Fruit fly (Drosophila melanogaster) whole organism, embryonic: ENCODE results near the gene CG5399.

Experiments used
- Asciz ChIP-seq: fragments of 200-800 bp; sonication (Bioruptor generic); optimal IDR thresholded peaks from 2 replicates; lab custom pipeline; 2017; ENCODE audit warnings: missing biosample characterization, mild to moderate bottlenecking, missing genetic modification characterization, missing genetic modification reagents
- CG10267 ChIP-seq: fragments of 200-800 bp; sonication (Bioruptor generic); optimal IDR thresholded peaks from 2 replicates; lab custom pipeline; 2018; ENCODE audit warnings: missing biosample characterization, mild to moderate bottlenecking, missing genetic modification characterization, moderate library complexity
- CG11504 ChIP-seq: fragments of 200-800 bp; sonication (Bioruptor generic); optimal IDR thresholded peaks from 3 replicates; lab custom pipeline; 2019; ENCODE audit warnings: missing biosample characterization, mild to moderate bottlenecking, missing genetic modification characterization, moderate library complexity
- CG12659 ChIP-seq: fragments of 200-800 bp; sonication (Bioruptor generic); optimal IDR thresholded peaks from 3 replicates; lab custom pipeline; 2017; ENCODE audit warnings: mild to moderate bottlenecking, missing biosample characterization, missing genetic modification reagents, missing genetic modification characterization
- CG12769 ChIP-seq: fragments of 200-800 bp; sonication (Bioruptor generic); optimal IDR thresholded peaks from 2 replicates; lab custom pipeline; 2019; ENCODE audit warnings: missing biosample characterization, mild to moderate bottlenecking, missing genetic modification characterization, moderate library complexity
- CG13775 ChIP-seq: fragments of 200-800 bp; sonication (Bioruptor generic); optimal IDR thresholded peaks from 3 replicates; lab custom pipeline; 2017; ENCODE audit warnings: missing biosample characterization, mild to moderate bottlenecking, missing genetic modification characterization
- CG17912 ChIP-seq: fragments of 200-800 bp; sonication (Bioruptor generic); optimal IDR thresholded peaks from 2 replicates; lab custom pipeline; 2018; ENCODE audit warnings: missing biosample characterization, mild to moderate bottlenecking, missing genetic modification characterization
- CG18619 ChIP-seq: fragments of 200-800 bp; sonication (Bioruptor generic); optimal IDR thresholded peaks from 3 replicates; lab custom pipeline; 2017; ENCODE audit warnings: missing biosample characterization, mild to moderate bottlenecking, missing genetic modification characterization
- CG18764 ChIP-seq: fragments of 200-800 bp; sonication (Bioruptor generic); optimal IDR thresholded peaks from 3 replicates; lab custom pipeline; 2016; ENCODE audit warnings: missing biosample characterization, missing genetic modification characterization
- CG2199 ChIP-seq: fragments of 200-800 bp; sonication (Bioruptor generic); IDR thresholded peaks from 3 replicates; pipeline ENCODE4 v1.3.6; 2022; ENCODE audit warnings: missing biosample characterization, missing genetic modification characterization
- CG32772 ChIP-seq: fragments of 200-800 bp; sonication (Bioruptor generic); IDR thresholded peaks from 2 replicates; pipeline ENCODE4 v1.3.6; 2022; ENCODE audit warnings: missing biosample characterization, missing genetic modification characterization
- CG4282 ChIP-seq: fragments of 200-800 bp; sonication (Bioruptor generic); optimal IDR thresholded peaks from 2 replicates; lab custom pipeline; 2016; ENCODE audit warnings: missing biosample characterization, missing genetic modification characterization
- CG4404 ChIP-seq: fragments of 200-800 bp; sonication (Bioruptor generic); IDR thresholded peaks from 2 replicates; pipeline ENCODE4 v1.3.6; 2022; ENCODE audit warnings: missing biosample characterization, missing genetic modification characterization
- CG4424 ChIP-seq: fragments of 200-800 bp; sonication (Bioruptor generic); optimal IDR thresholded peaks from 3 replicates; lab custom pipeline; 2016; ENCODE audit warnings: missing biosample characterization, missing genetic modification characterization
- CG6854 ChIP-seq: fragments of 200-800 bp; sonication (Bioruptor generic); optimal IDR thresholded peaks from 3 replicates; lab custom pipeline; 2017; ENCODE audit warnings: missing biosample characterization, mild to moderate bottlenecking, missing genetic modification characterization
- D ChIP-seq, 2 experiments: fragments of 200-800 bp in 1 of 2; fragments of >200 bp in 1 of 2; sonication (Bioruptor generic) in 1 of 2; optimal IDR thresholded peaks; 2 replicates in 1 of 2; 3 replicates in 1 of 2; lab custom pipeline; 2017; ENCODE audit warnings: mild to moderate bottlenecking in 1 of 2, missing biosample characterization in 1 of 2, missing genetic modification characterization in 1 of 2, missing genetic modification reagents in 1 of 2
- D19A ChIP-seq: fragments of 200-800 bp; optimal IDR thresholded peaks from 3 replicates; lab custom pipeline; 2019; ENCODE audit warnings: missing biosample characterization, mild to moderate bottlenecking, missing genetic modification characterization, moderate library complexity
- Dfd ChIP-seq, 2 experiments: fragments of >200 bp; optimal IDR thresholded peaks; 2 replicates each; lab custom pipeline; 2017; ENCODE audit warnings: missing biosample characterization in 2 of 2, missing genetic modification characterization in 2 of 2
- Ets97D ChIP-seq: fragments of 200-800 bp; sonication (Bioruptor generic); optimal IDR thresholded peaks from 3 replicates; lab custom pipeline; 2016; ENCODE audit warnings: missing biosample characterization, missing genetic modification characterization
- Gsc ChIP-seq: fragments of 200-800 bp; sonication (Bioruptor generic); IDR thresholded peaks from 2 replicates; pipeline ENCODE4 v1.3.6; 2022; ENCODE audit warnings: missing biosample characterization, missing genetic modification characterization
- H2.0 ChIP-seq: fragments of 200-800 bp; sonication (Bioruptor generic); IDR thresholded peaks from 2 replicates; pipeline ENCODE4 v1.3.6; 2022; ENCODE audit warnings: missing biosample characterization, missing genetic modification characterization
- Hr39 ChIP-seq: fragments of >200 bp; optimal IDR thresholded peaks from 2 replicates; lab custom pipeline; 2017
- MBD-R2 ChIP-seq: fragments of 200-800 bp; sonication (Bioruptor generic); IDR thresholded peaks from 2 replicates; pipeline ENCODE4 v1.3.6; 2022; ENCODE audit warnings: missing biosample characterization, missing genetic modification characterization
- NC2β ChIP-seq: fragments of 200-800 bp; sonication (Bioruptor generic); optimal IDR thresholded peaks from 2 replicates; lab custom pipeline; 2016; ENCODE audit warnings: missing biosample characterization, missing genetic modification characterization
- Rx ChIP-seq: fragments of 200-800 bp; sonication (Bioruptor generic); IDR thresholded peaks from 2 replicates; pipeline ENCODE4 v1.3.6; 2022; ENCODE audit warnings: missing biosample characterization, missing genetic modification characterization
- Sox102F ChIP-seq: fragments of 200-800 bp; sonication (Bioruptor generic); optimal IDR thresholded peaks from 2 replicates; lab custom pipeline; 2018; ENCODE audit warnings: missing biosample characterization, mild to moderate bottlenecking, missing genetic modification characterization, moderate library complexity
- Usf ChIP-seq: fragments of 200-800 bp; sonication (Bioruptor generic); optimal IDR thresholded peaks from 2 replicates; lab custom pipeline; 2017; ENCODE audit warnings: missing genotype, missing biosample characterization, missing genetic modification characterization
- Xbp1 ChIP-seq: fragments of 200-800 bp; sonication (Bioruptor generic); optimal IDR thresholded peaks from 3 replicates; lab custom pipeline; 2016; ENCODE audit warnings: missing biosample characterization, mild to moderate bottlenecking, missing genetic modification characterization
- ab ChIP-seq: fragments of 200-800 bp; sonication (Bioruptor generic); optimal IDR thresholded peaks from 2 replicates; lab custom pipeline; 2016; ENCODE audit warnings: missing biosample characterization, missing genetic modification characterization
- bigmax ChIP-seq: fragments of 200-800 bp; sonication (Bioruptor generic); optimal IDR thresholded peaks from 2 replicates; lab custom pipeline; 2018; ENCODE audit warnings: missing biosample characterization, mild to moderate bottlenecking, missing genetic modification characterization
- disco-r ChIP-seq: fragments of 200-800 bp; sonication (Bioruptor generic); optimal IDR thresholded peaks from 2 replicates; lab custom pipeline; 2016; ENCODE audit warnings: missing biosample characterization, missing genetic modification characterization
- dmrt99B ChIP-seq: fragments of 200-800 bp; sonication (Bioruptor generic); optimal IDR thresholded peaks from 2 replicates; lab custom pipeline; 2018; ENCODE audit warnings: missing biosample characterization, mild to moderate bottlenecking, missing genetic modification characterization, moderate library complexity
- ewg ChIP-seq: fragments of 200-800 bp; sonication (Bioruptor generic); optimal IDR thresholded peaks from 3 replicates; lab custom pipeline; 2017; ENCODE audit warnings: mild to moderate bottlenecking, missing biosample characterization, missing genetic modification reagents, missing genetic modification characterization
- grau ChIP-seq: fragments of 200-800 bp; optimal IDR thresholded peaks from 3 replicates; lab custom pipeline; 2019; ENCODE audit warnings: missing biosample characterization, mild to moderate bottlenecking, missing genetic modification characterization, moderate library complexity
- gsb ChIP-seq: fragments of 200-800 bp; sonication (Bioruptor generic); IDR thresholded peaks from 2 replicates; pipeline ENCODE4 v1.3.6; 2022; ENCODE audit warnings: missing biosample characterization, missing genetic modification characterization
- h ChIP-seq: fragments of >200 bp; optimal IDR thresholded peaks from 2 replicates; lab custom pipeline; 2017
- ham ChIP-seq: fragments of 200-800 bp; sonication (Bioruptor generic); IDR thresholded peaks from 2 replicates; pipeline ENCODE4 v1.3.6; 2022; ENCODE audit warnings: missing biosample characterization, missing genetic modification characterization
- hbn ChIP-seq: fragments of 200-800 bp; sonication (Bioruptor generic); IDR thresholded peaks from 2 replicates; pipeline ENCODE4 v1.3.6; 2022; ENCODE audit warnings: missing biosample characterization, missing genetic modification characterization; ENCODE audit not compliant: partially characterized antibody
- ken ChIP-seq: fragments of 200-800 bp; sonication (Bioruptor generic); IDR thresholded peaks from 3 replicates; pipeline ENCODE4 v1.3.6; 2022; ENCODE audit warnings: missing biosample characterization, missing genetic modification characterization
- knrl ChIP-seq: fragments of 200-800 bp; sonication (Bioruptor generic); IDR thresholded peaks from 3 replicates; pipeline ENCODE4 v1.3.6; 2022; ENCODE audit warnings: missing biosample characterization, missing genetic modification characterization; ENCODE audit not compliant: partially characterized antibody
- lilli ChIP-seq: fragments of 200-800 bp; sonication (Bioruptor generic); optimal IDR thresholded peaks from 3 replicates; lab custom pipeline; 2016; ENCODE audit warnings: missing biosample characterization, missing genetic modification characterization
- maf-S ChIP-seq: fragments of 200-800 bp; sonication (Bioruptor generic); optimal IDR thresholded peaks from 2 replicates; lab custom pipeline; 2016; ENCODE audit warnings: missing biosample characterization, missing genetic modification characterization
- nerfin-1 ChIP-seq: fragments of 200-800 bp; sonication (Bioruptor generic); optimal IDR thresholded peaks from 3 replicates; lab custom pipeline; 2019; ENCODE audit warnings: missing biosample characterization, mild to moderate bottlenecking, missing genetic modification characterization, moderate library complexity
- otp ChIP-seq: fragments of 200-800 bp; sonication (Bioruptor generic); IDR thresholded peaks from 3 replicates; pipeline ENCODE4, ENCODE4 v1.3.6; 2022; ENCODE audit warnings: missing biosample characterization, missing genetic modification characterization
- pnt ChIP-seq: fragments of 200-800 bp; sonication (Bioruptor generic); optimal IDR thresholded peaks from 3 replicates; lab custom pipeline; 2016; ENCODE audit warnings: missing biosample characterization, missing genetic modification characterization
- sd ChIP-seq: fragments of 200-800 bp; sonication (Bioruptor generic); optimal IDR thresholded peaks from 3 replicates; lab custom pipeline; 2018; ENCODE audit warnings: missing biosample characterization, mild to moderate bottlenecking, missing genetic modification characterization, moderate library complexity
- slp2 ChIP-seq: fragments of 200-800 bp; sonication (Bioruptor generic); optimal IDR thresholded peaks from 2 replicates; lab custom pipeline; 2016; ENCODE audit warnings: missing biosample characterization, missing genetic modification characterization
- sob ChIP-seq: fragments of 200-800 bp; sonication (Bioruptor generic); IDR thresholded peaks from 2 replicates; pipeline ENCODE4 v1.3.6; 2022; ENCODE audit warnings: missing biosample characterization, missing genetic modification characterization
- tin ChIP-seq: fragments of 200-800 bp; sonication (Bioruptor generic); optimal IDR thresholded peaks from 3 replicates; lab custom pipeline; 2016; ENCODE audit warnings: missing biosample characterization, missing genetic modification characterization
- z ChIP-seq: fragments of 200-800 bp; sonication (Bioruptor generic); IDR thresholded peaks from 3 replicates; pipeline ENCODE4 v1.3.6; 2022; ENCODE audit warnings: missing biosample characterization, missing genetic modification characterization
- zfh2 ChIP-seq: fragments of 200-800 bp; sonication (Bioruptor generic); optimal IDR thresholded peaks from 2 replicates; lab custom pipeline; 2016; ENCODE audit warnings: missing biosample characterization, missing genetic modification characterization

The CG5399 gene

DNA sequence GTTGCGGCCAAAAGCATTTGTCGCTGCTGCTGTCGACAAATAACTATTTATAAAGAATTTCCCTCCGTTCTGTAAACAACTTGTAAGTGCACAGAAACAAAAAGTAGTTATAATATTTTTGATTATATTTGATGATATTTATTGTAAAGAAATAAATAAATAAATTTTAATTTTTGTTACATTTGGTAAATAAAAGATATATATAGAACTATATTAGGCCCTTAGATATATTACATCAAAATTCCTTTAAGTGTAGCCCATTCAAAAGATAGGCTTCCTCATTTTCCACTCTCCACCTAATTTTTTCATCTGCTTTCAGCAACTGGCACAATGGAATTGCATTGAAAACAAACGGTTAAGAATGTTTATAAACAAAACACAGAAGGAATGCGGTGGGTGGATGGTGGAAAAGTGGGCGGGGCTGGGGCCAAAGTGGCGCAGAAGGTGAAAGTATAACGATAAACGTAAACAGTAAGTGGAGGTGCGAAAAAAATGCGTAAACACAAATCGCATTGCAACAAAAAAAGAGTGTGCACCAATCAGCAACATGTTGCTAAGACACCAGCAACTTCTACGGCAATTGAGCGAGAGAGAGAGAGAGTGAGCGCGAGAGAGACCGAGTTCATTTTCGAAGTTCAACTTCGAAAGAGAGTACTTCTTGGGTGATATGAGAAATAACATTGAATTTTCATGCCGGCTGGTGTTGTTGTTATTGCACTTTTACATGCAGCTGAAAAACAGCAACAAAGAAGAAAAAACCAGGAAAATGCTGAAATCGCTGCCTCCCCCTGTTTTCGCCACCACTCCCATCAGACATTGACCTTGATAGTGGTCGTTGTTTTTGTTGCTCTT lies 30.5 kb upstream of the CG5399 start (continued):
- TF ChIP-seq Gsc (GFP tag; lab: Robert Waterston, UW) (no peak), D19A (tag; lab: Kevin White, UChicago) (peak; percentile 32), ken (no peak), Asciz (GFP tag; lab: Kevin White, UChicago) (no peak), CG2199 (GFP tag; lab: Robert Waterston, UW) (peak; percentile 51; the same call in 2 of the 3 replicates), disco-r (GFP tag; lab: Kevin White, UChicago) (no peak), CG10267 (tag; lab: Kevin White, UChicago) (peak; percentile 23), knrl (GFP tag; lab: Robert Waterston, UW) (no peak), CG11504 (tag; lab: Kevin White, UChicago) (peak; percentile 100), grau (tag; lab: Kevin White, UChicago) (peak; percentile 23), bigmax (GFP tag; lab: Kevin White, UChicago) (no peak), pnt (GFP tag; lab: Kevin White, UChicago) (no peak), gsb (GFP tag; lab: Robert Waterston, UW) (no peak), CG17912 (no peak), ham (no peak), CG13775 (no peak), ewg (GFP tag; lab: Kevin White, UChicago) (no peak), slp2 (no peak), CG18764 (no peak), nerfin-1 (tag; lab: Kevin White, UChicago) (no peak), NC2β (no peak), Usf (GFP tag; lab: Kevin White, UChicago) (no peak), D (optimal IDR thresholded peaks at IDR 0.05; lab: Kevin White, UChicago) (no peak), D (GFP tag; optimal IDR thresholded peaks at IDR 0.05; lab: Kevin White, UChicago) (peak; percentile 10), CG32772 (GFP tag; lab: Robert Waterston, UW) (no peak), CG4404 (GFP tag; lab: Robert Waterston, UW) (no peak)

dm6 chr3R:15665962-15666361 lies 29.1 kb upstream of the CG5399 start, which contains the start of gene pxb:
Gene pxb (plus strand): TSS chr3R:15666183.
- TF ChIP-seq dmrt99B (tag; lab: Kevin White, UChicago) = peak; percentile 23
- TF ChIP-seq CG4424 (GFP tag; lab: Kevin White, UChicago) = no peak
- no peak for TF ChIP-seq CG4282 (GFP tag; lab: Kevin White, UChicago)
- TF ChIP-seq ab (GFP tag; lab: Kevin White, UChicago) = no peak
- no peak for TF ChIP-seq sob
- no peak for TF ChIP-seq gsb (GFP tag; lab: Robert Waterston, UW)
- peak; percentile 52; the same call in 1 of the 3 replicates for TF ChIP-seq otp (GFP tag; lab: Robert Waterston, UW)
- TF ChIP-seq Xbp1 = peak; percentile 15
- TF ChIP-seq Ets97D (GFP tag; lab: Kevin White, UChicago) = no peak
- peak; percentile 1 for TF ChIP-seq tin (GFP tag; lab: Kevin White, UChicago)
- no peak for TF ChIP-seq Sox102F (GFP tag; lab: Kevin White, UChicago)
- TF ChIP-seq sd = peak; percentile 62
- no peak for TF ChIP-seq lilli (GFP tag; lab: Kevin White, UChicago)
- TF ChIP-seq CG18619 = no peak
- TF ChIP-seq CG12659 (GFP tag; lab: Kevin White, UChicago) = no peak
- no peak for TF ChIP-seq Rx (GFP tag; lab: Robert Waterston, UW)
- TF ChIP-seq Dfd (GFP tag; optimal IDR thresholded peaks at IDR 0.05; lab: Kevin White, UChicago) = no peak
- TF ChIP-seq CG6854 = no peak
- TF ChIP-seq H2.0 (GFP tag; lab: Robert Waterston, UW) = no peak
- no peak for TF ChIP-seq hbn (GFP tag; lab: Robert Waterston, UW)
- TF ChIP-seq maf-S (GFP tag; lab: Kevin White, UChicago) = no peak
- TF ChIP-seq z (GFP tag; lab: Robert Waterston, UW) = peak; percentile 80
- TF ChIP-seq Hr39 (lab: Kevin White, UChicago) = no peak
- peak; percentile 30 for TF ChIP-seq CG12769 (tag; lab: Kevin White, UChicago)
- TF ChIP-seq h (lab: Kevin White, UChicago) = no peak
- TF ChIP-seq zfh2 (GFP tag; lab: Kevin White, UChicago) = no peak
- 0 out of 2 replicates have a peak, but pooled peaks have one; percentile 10 for TF ChIP-seq MBD-R2 (GFP tag; lab: Robert Waterston, UW)
